Worm (Caenorhabditis elegans) whole organism, L3 larva: Measurements from ENCODE around the gene CD4.1.

ENCODE experiments used
- R02D3.7 ChIP-seq: fragments of 150-350 bp; optimal IDR thresholded peaks from 2 replicates; lab custom pipeline; 2014; ENCODE audit warnings: missing biosample characterization, missing genetic modification characterization
- ZK546.5 ChIP-seq: sonication (generic microtip); optimal IDR thresholded peaks from 2 replicates; lab custom pipeline; 2017; ENCODE audit warnings: missing biosample characterization, missing genetic modification characterization
- aly-2 ChIP-seq: fragments of 150-350 bp; optimal IDR thresholded peaks from 2 replicates; lab custom pipeline; 2014; ENCODE audit warnings: missing biosample characterization, missing genetic modification characterization
- ama-1 ChIP-seq: fragments of 150-350 bp; optimal IDR thresholded peaks from 2 replicates; lab custom pipeline; 2018
- ceh-16 ChIP-seq: sonication (generic microtip); optimal IDR thresholded peaks from 2 replicates; lab custom pipeline; 2017; ENCODE audit warnings: missing biosample characterization, missing genetic modification characterization
- ceh-28 ChIP-seq: fragments of 150-350 bp; optimal IDR thresholded peaks from 2 replicates; lab custom pipeline; 2014; ENCODE audit warnings: missing biosample characterization, missing genetic modification reagents, missing genetic modification characterization
- ceh-82 ChIP-seq: fragments of 150-350 bp; optimal IDR thresholded peaks from 2 replicates; lab custom pipeline; 2014; ENCODE audit warnings: missing biosample characterization, missing genetic modification characterization
- ceh-9 ChIP-seq: sonication (generic microtip); optimal IDR thresholded peaks from 2 replicates; lab custom pipeline; 2018; ENCODE audit warnings: missing biosample characterization, missing genetic modification characterization
- egl-5 ChIP-seq: fragments of 150-350 bp; optimal IDR thresholded peaks from 2 replicates; lab custom pipeline; 2017; ENCODE audit warnings: missing biosample characterization, missing genetic modification reagents, missing genetic modification characterization, inconsistent platforms
- elt-1 ChIP-seq: fragments of 150-350 bp; optimal IDR thresholded peaks from 2 replicates; lab custom pipeline; 2014; ENCODE audit warnings: missing biosample characterization, missing genetic modification characterization
- elt-3 ChIP-seq, 3 experiments: fragments of 150-350 bp in 1 of 3; sonication (generic microtip) in 2 of 3; optimal IDR thresholded peaks; 2 replicates in 2 of 3; 4 replicates in 1 of 3; lab custom pipeline; 2014 to 2017; ENCODE audit warnings: missing biosample characterization in 3 of 3, missing genetic modification characterization in 3 of 3
- eor-1 ChIP-seq, 2 experiments: fragments of 150-350 bp; optimal IDR thresholded peaks; 2 replicates each; lab custom pipeline; 2014 to 2018; ENCODE audit warnings: missing biosample characterization in 2 of 2, missing genetic modification characterization in 2 of 2
- fos-1 ChIP-seq: fragments of 150-350 bp; optimal IDR thresholded peaks from 2 replicates; lab custom pipeline; 2014; ENCODE audit warnings: missing biosample characterization, missing genetic modification characterization
- hmg-11 ChIP-seq: sonication (generic microtip); optimal IDR thresholded peaks from 2 replicates; lab custom pipeline; 2016; ENCODE audit warnings: missing genetic modification characterization, missing compliant biosample characterization
- jun-1 ChIP-seq: fragments of 150-350 bp; optimal IDR thresholded peaks from 2 replicates; lab custom pipeline; 2014; ENCODE audit warnings: missing biosample characterization, missing genetic modification reagents, missing genetic modification characterization
- lin-15B ChIP-seq: fragments of 150-350 bp; optimal IDR thresholded peaks from 2 replicates; lab custom pipeline; 2014; ENCODE audit warnings: missing biosample characterization, missing genetic modification characterization
- lin-39 ChIP-seq: fragments of 150-350 bp; optimal IDR thresholded peaks from 2 replicates; lab custom pipeline; 2018; ENCODE audit warnings: missing biosample characterization, missing genetic modification reagents, missing genetic modification characterization
- lsy-12 ChIP-seq: sonication (generic microtip); optimal IDR thresholded peaks from 2 replicates; lab custom pipeline; 2016; ENCODE audit warnings: mild to moderate bottlenecking, missing genetic modification characterization, missing compliant biosample characterization
- mdl-1 ChIP-seq: fragments of 150-350 bp; optimal IDR thresholded peaks from 2 replicates; lab custom pipeline; 2014; ENCODE audit warnings: missing biosample characterization, missing genetic modification characterization
- mml-1 ChIP-seq: fragments of 150-350 bp; sonication (generic microtip); optimal IDR thresholded peaks from 3 replicates; lab custom pipeline; 2014; ENCODE audit warnings: missing biosample characterization, missing genetic modification characterization
- nfya-1 ChIP-seq: sonication (generic microtip); optimal IDR thresholded peaks from 2 replicates; lab custom pipeline; 2017; ENCODE audit warnings: missing genetic modification characterization, mild to moderate bottlenecking, missing compliant biosample characterization, antibody characterized with exemption, moderate library complexity; ENCODE audit not compliant: insufficient read depth
- nhr-11 ChIP-seq: fragments of 150-350 bp; optimal IDR thresholded peaks from 2 replicates; lab custom pipeline; 2014; ENCODE audit warnings: missing biosample characterization, missing genetic modification characterization
- nhr-23 ChIP-seq: fragments of 150-350 bp; optimal IDR thresholded peaks from 2 replicates; lab custom pipeline; 2014; ENCODE audit warnings: missing biosample characterization, missing genetic modification reagents, missing genetic modification characterization
- nhr-237 ChIP-seq: fragments of 150-350 bp; optimal IDR thresholded peaks from 2 replicates; lab custom pipeline; 2014; ENCODE audit warnings: missing biosample characterization, missing genetic modification characterization
- nhr-25 ChIP-seq: sonication (generic microtip); optimal IDR thresholded peaks from 2 replicates; lab custom pipeline; 2017; ENCODE audit warnings: missing biosample characterization, missing genetic modification characterization
- nhr-43 ChIP-seq: sonication (generic microtip); optimal IDR thresholded peaks from 2 replicates; lab custom pipeline; 2016; ENCODE audit warnings: mild to moderate bottlenecking, missing genetic modification characterization, missing compliant biosample characterization; ENCODE audit not compliant: poor library complexity, severe bottlenecking
- nhr-67 ChIP-seq: fragments of 150-350 bp; optimal IDR thresholded peaks from 2 replicates; lab custom pipeline; 2014; ENCODE audit warnings: missing biosample characterization, missing genetic modification characterization
- nhr-77 ChIP-seq: fragments of 150-350 bp; optimal IDR thresholded peaks from 2 replicates; lab custom pipeline; 2014; ENCODE audit warnings: missing biosample characterization, missing genetic modification characterization
- pha-4 ChIP-seq: fragments of 150-350 bp; optimal IDR thresholded peaks from 2 replicates; lab custom pipeline; 2014; ENCODE audit warnings: missing biosample characterization, missing genetic modification reagents, missing genetic modification characterization
- pqm-1 ChIP-seq: fragments of 150-350 bp; optimal IDR thresholded peaks from 2 replicates; lab custom pipeline; 2017; ENCODE audit warnings: missing biosample characterization, missing genetic modification characterization, inconsistent platforms
- sea-2 ChIP-seq: fragments of 150-350 bp; sonication (generic microtip); optimal IDR thresholded peaks from 4 replicates; lab custom pipeline; 2014; ENCODE audit warnings: missing biosample characterization, missing genetic modification reagents, missing genetic modification characterization
- skn-1 ChIP-seq: fragments of 150-350 bp; optimal IDR thresholded peaks from 2 replicates; lab custom pipeline; 2014; ENCODE audit warnings: missing biosample characterization, missing genetic modification characterization
- snpc-4 ChIP-seq: fragments of 150-350 bp; optimal IDR thresholded peaks from 2 replicates; lab custom pipeline; 2014; ENCODE audit warnings: missing biosample characterization, missing genetic modification characterization
- unc-39 ChIP-seq: sonication (generic microtip); optimal IDR thresholded peaks from 4 replicates; lab custom pipeline; 2017; ENCODE audit warnings: missing biosample characterization, missing genetic modification characterization
- unc-62 ChIP-seq: fragments of 150-350 bp; sonication (generic microtip); optimal IDR thresholded peaks from 4 replicates; lab custom pipeline; 2014; ENCODE audit warnings: missing biosample characterization, missing genetic modification reagents, missing genetic modification characterization
- zag-1 ChIP-seq: fragments of 150-350 bp; optimal IDR thresholded peaks from 2 replicates; lab custom pipeline; 2014; ENCODE audit warnings: missing biosample characterization, missing genetic modification characterization
- ztf-4 ChIP-seq: fragments of 150-350 bp; optimal IDR thresholded peaks from 2 replicates; lab custom pipeline; 2014; ENCODE audit warnings: missing biosample characterization, missing genetic modification characterization

CD4.1 gene

ce11 chrV:5581312-5581711 is 25.0 kb upstream of the CD4.1 start, which contains the start of gene klc-2:
klc-2 (minus strand) TSS chrV:5581412.
- TF ChIP-seq ZK546.5 (tag; lab: Kevin White, UChicago): no peak
- TF ChIP-seq skn-1 (tag; lab: Kevin White, UChicago): no peak
- TF ChIP-seq nhr-25 (tag; lab: Kevin White, UChicago): no peak
- TF ChIP-seq nhr-237 (tag; lab: Kevin White, UChicago): no peak
- no peak for TF ChIP-seq snpc-4 (tag; lab: Kevin White, UChicago)
- no peak for TF ChIP-seq pha-4 (tag; lab: Kevin White, UChicago)
- no peak for TF ChIP-seq aly-2
- no peak for TF ChIP-seq R02D3.7 (tag; lab: Kevin White, UChicago)
- TF ChIP-seq nhr-67: no peak
- TF ChIP-seq unc-39: no peak
- TF ChIP-seq, all 47 proteins: peak for 0

- no peak for TF ChIP-seq ceh-9 (tag; lab: Kevin White, UChicago)
- no peak for TF ChIP-seq zag-1
- TF ChIP-seq egl-5 (tag; lab: Kevin White, UChicago): no peak
- no peak for TF ChIP-seq nhr-23 (tag; lab: Kevin White, UChicago)
- no peak for TF ChIP-seq fos-1
- TF ChIP-seq hmg-11 (tag; lab: Kevin White, UChicago): peak; percentile 16
- no peak for TF ChIP-seq nhr-77
- TF ChIP-seq ceh-82: no peak
- TF ChIP-seq lsy-12: no peak
- peak; percentile 48 for TF ChIP-seq nfya-1 (tag; lab: Kevin White, UChicago)
- no peak for TF ChIP-seq nhr-11 (tag; lab: Kevin White, UChicago)
- TF ChIP-seq, all 47 proteins: peak for 2
Measured at ce11 chrV:5582308-5582707, 24.0 kb upstream of the CD4.1 start.

ce11 chrV:5582860-5583259 is 23.5 kb upstream of the CD4.1 start:
- TF ChIP-seq aly-2 (no peak), lin-39 (tag; lab: Kevin White, UChicago) (peak; percentile 71), nfya-1 (tag; lab: Kevin White, UChicago) (peak; percentile 9), ama-1 (peak; percentile 46)

ce11 chrV:5584293-5584776 is 22.0 kb upstream of the CD4.1 start, which contains the start of gene pas-6:
pas-6 (minus strand) TSS chrV:5584343.
- peak; percentile 72 for TF ChIP-seq skn-1 (tag; lab: Kevin White, UChicago)
- TF ChIP-seq lin-15B (tag; lab: Kevin White, UChicago): peak; percentile 29
- TF ChIP-seq ceh-28 (tag; lab: Kevin White, UChicago): no peak
- peak; percentile 23 for TF ChIP-seq egl-5 (tag; lab: Kevin White, UChicago)
- TF ChIP-seq ceh-16: no peak
- TF ChIP-seq unc-62: no peak
- TF ChIP-seq snpc-4 (tag; lab: Kevin White, UChicago): peak; percentile 15
- peak; percentile 79 for TF ChIP-seq nfya-1 (tag; lab: Kevin White, UChicago)
- no peak for TF ChIP-seq nhr-237 (tag; lab: Kevin White, UChicago)
- TF ChIP-seq pha-4 (tag; lab: Kevin White, UChicago): peak; percentile 46

ce11 chrV:5584833-5585232 is 21.5 kb upstream of the CD4.1 start, which contains the start of gene CD4.11:
CD4.11 (plus strand) TSS chrV:5585133.
- TF ChIP-seq sea-2 (GFP tag; lab: Kevin White, UChicago) (no peak), snpc-4 (tag; lab: Kevin White, UChicago) (no peak), nhr-11 (tag; lab: Kevin White, UChicago) (no peak), pha-4 (tag; lab: Kevin White, UChicago) (no peak), lin-39 (tag; lab: Kevin White, UChicago) (no peak), pqm-1 (tag; lab: Kevin White, UChicago) (no peak), R02D3.7 (tag; lab: Kevin White, UChicago) (no peak), jun-1 (tag; lab: Kevin White, UChicago) (no peak), hmg-11 (tag; lab: Kevin White, UChicago) (no peak), ztf-4 (tag; lab: Kevin White, UChicago) (no peak), nhr-237 (tag; lab: Kevin White, UChicago) (no peak), mml-1 (no peak), elt-1 (no peak), nhr-67 (no peak), nhr-43 (tag; lab: Kevin White, UChicago) (no peak), mdl-1 (tag; lab: Kevin White, UChicago) (no peak), elt-3 (tag; optimal IDR thresholded peaks at IDR 0.05; lab: Kevin White, UChicago) (no peak), nhr-77 (no peak), eor-1 (tag; optimal IDR thresholded peaks at IDR 0.05; lab: Kevin White, UChicago) (no peak), zag-1 (no peak)
